Worm (Caenorhabditis elegans): Measurements from ENCODE around the gene E04D5.5.
A peak's percentile ranks its signal among the peaks of the same experiment; 100 is the strongest.

The E04D5.5 gene

DNA sequence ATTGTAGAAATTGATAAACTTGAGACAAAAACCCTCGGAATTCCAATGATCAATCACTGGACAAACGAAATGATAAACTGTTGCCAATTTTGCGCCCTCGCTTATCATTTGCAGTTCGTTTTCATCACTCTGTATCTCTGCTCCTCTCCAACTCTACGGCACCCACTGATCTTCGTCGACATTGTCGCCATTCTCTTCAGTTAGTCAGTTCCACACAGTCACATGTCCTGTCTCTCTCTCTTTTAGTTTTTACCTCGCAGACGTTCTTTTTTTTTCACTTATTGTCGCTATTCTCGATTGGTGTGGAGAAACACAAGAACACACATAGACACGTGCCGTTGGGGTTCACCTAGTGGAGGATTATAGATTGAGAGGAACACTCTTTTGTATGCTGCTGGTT is 22.1 kb upstream of the E04D5.5 start:
- TF ChIP-seq Y105C5A.15 (GFP tag; IDR thresholded peaks at IDR 0.05) (no peak), nhr-25 (tag; optimal IDR thresholded peaks at IDR 0.05; ENCODE audit: borderline replicate concordance, insufficient read depth) (peak; percentile 78), nhr-48 (tag; optimal IDR thresholded peaks at IDR 0.05) (peak; percentile 91), ama-1 (optimal IDR thresholded peaks at IDR 0.05) (peak; percentile 80), mxl-3 (GFP tag; optimal IDR thresholded peaks at IDR 0.05) (peak; percentile 93), ceh-32 (tag; optimal IDR thresholded peaks at IDR 0.05; ENCODE audit: poor library complexity) (no peak), mes-2 (tag; optimal IDR thresholded peaks at IDR 0.05; ENCODE audit: poor library complexity, severe bottlenecking) (peak; percentile 63), dpl-1 (GFP tag; optimal IDR thresholded peaks at IDR 0.05) (peak; percentile 39), Y5F2A.4 (GFP tag; optimal IDR thresholded peaks at IDR 0.05) (no peak), mdl-1 (tag; optimal IDR thresholded peaks at IDR 0.05) (peak; percentile 73 to 92), Y48G9A.11 (GFP tag; IDR thresholded peaks at IDR 0.05) (no peak), gei-8 (GFP tag; optimal IDR thresholded peaks at IDR 0.05) (peak; percentile 54), ZK546.5 (tag; optimal IDR thresholded peaks at IDR 0.05) (no peak), cey-2 (tag; optimal IDR thresholded peaks at IDR 0.05; ENCODE audit: borderline replicate concordance, insufficient read depth) (peak; percentile 85), mep-1 (tag; optimal IDR thresholded peaks at IDR 0.05) (peak; percentile 79), ZK337.2 (GFP tag; IDR thresholded peaks at IDR 0.05) (no peak), spr-1 (tag; optimal IDR thresholded peaks at IDR 0.05) (peak; percentile 60), jun-1 (tag; optimal IDR thresholded peaks at IDR 0.05) (no peak), attf-4 (tag; optimal IDR thresholded peaks at IDR 0.05) (no peak), ceh-28 (tag; optimal IDR thresholded peaks at IDR 0.05) (no peak), F10B5.3 (tag; optimal IDR thresholded peaks at IDR 0.05) (no peak), tag-97 (GFP tag; IDR thresholded peaks at IDR 0.05) (no peak), nhr-42 (GFP tag; IDR thresholded peaks at IDR 0.05) (0 out of 2 replicates have a peak, but pooled peaks have one; percentile 26), madf-9 (GFP tag; conservative IDR thresholded peaks at IDR 0.05) (0 out of 2 replicates have a peak, but pooled peaks have one; percentile 31), T26A8.4 (GFP tag; IDR thresholded peaks at IDR 0.05) (peak; percentile 51; the same call in 1 of the 2 replicates), zip-2 (tag; optimal IDR thresholded peaks at IDR 0.05) (no peak), vab-7 (GFP tag; IDR thresholded peaks at IDR 0.05) (no peak), dmd-8 (GFP tag; IDR thresholded peaks at IDR 0.05) (no peak), zip-11 (GFP tag; IDR thresholded peaks at IDR 0.05) (no peak), R02D3.7 (tag; optimal IDR thresholded peaks at IDR 0.05) (no peak), dmd-9 (GFP tag; IDR thresholded peaks at IDR 0.05) (no peak), php-3 (GFP tag; IDR thresholded peaks at IDR 0.05) (no peak), unc-62 (GFP tag; optimal IDR thresholded peaks at IDR 0.05 in 1 of 2) (peak in 1 of 2 experiments; percentile 96), unc-62 (tag; optimal IDR thresholded peaks at IDR 0.05) (no peak), T20F7.1 (GFP tag; optimal IDR thresholded peaks at IDR 0.05) (peak; percentile 78), zfp-2 (tag; optimal IDR thresholded peaks at IDR 0.05) (no peak), lir-3 (tag; optimal IDR thresholded peaks at IDR 0.05) (no peak), unc-39 (tag; optimal IDR thresholded peaks at IDR 0.05) (no peak), egl-27 (tag; optimal IDR thresholded peaks at IDR 0.05) (no peak), unc-130 (GFP tag; optimal IDR thresholded peaks at IDR 0.05) (no peak), nhr-77 (tag; optimal IDR thresholded peaks at IDR 0.05) (peak; percentile 63), mdt-29 (GFP tag; IDR thresholded peaks at IDR 0.05) (no peak), nhr-237 (tag; optimal IDR thresholded peaks at IDR 0.05) (no peak), skn-1 (tag; optimal IDR thresholded peaks at IDR 0.05) (no peak), pqm-1 (tag; optimal IDR thresholded peaks at IDR 0.05) (peak; percentile 77), spr-3 (GFP tag; optimal IDR thresholded peaks at IDR 0.05) (peak; percentile 5), Y75B8A.6 (GFP tag; IDR thresholded peaks at IDR 0.05) (0 out of 2 replicates have a peak, but pooled peaks have one; percentile 34), aly-2 (tag; optimal IDR thresholded peaks at IDR 0.05) (no peak), daf-19 (GFP tag; conservative IDR thresholded peaks at IDR 0.05) (no peak), pha-4 (GFP tag; IDR thresholded peaks at IDR 0.05) (0 out of 2 replicates have a peak, but pooled peaks have one; percentile 34), pha-4 (tag; optimal IDR thresholded peaks at IDR 0.05) (peak; percentile 73), sdz-12 (GFP tag; optimal IDR thresholded peaks at IDR 0.05) (no peak)
